Fruit fly (Drosophila melanogaster) whole organism, embryonic: ENCODE results near the gene path.

Experiments used
- Antp ChIP-seq: fragments of 200-800 bp; sonication (Bioruptor generic); optimal IDR thresholded peaks from 3 replicates; lab custom pipeline; 2016; ENCODE audit warnings: missing biosample characterization, missing genetic modification characterization
- CG10209 ChIP-seq: fragments of 200-800 bp; sonication (Bioruptor generic); optimal IDR thresholded peaks from 3 replicates; lab custom pipeline; 2017; ENCODE audit warnings: missing biosample characterization, mild to moderate bottlenecking, missing genetic modification characterization, missing genetic modification reagents
- CG12219 ChIP-seq: fragments of 200-800 bp; sonication (Bioruptor generic); optimal IDR thresholded peaks from 3 replicates; lab custom pipeline; 2018; ENCODE audit warnings: missing biosample characterization, mild to moderate bottlenecking, missing genetic modification characterization
- CG14860 ChIP-seq: fragments of 200-800 bp; sonication (Bioruptor generic); IDR thresholded peaks from 3 replicates; pipeline ENCODE4 v1.3.6; 2022; ENCODE audit warnings: missing biosample characterization, missing genetic modification characterization; ENCODE audit not compliant: partially characterized antibody
- CG16813 ChIP-seq: fragments of 200-800 bp; sonication (Bioruptor generic); IDR thresholded peaks from 3 replicates; pipeline ENCODE4 v1.3.6; 2022; ENCODE audit warnings: missing biosample characterization, missing genetic modification characterization; ENCODE audit not compliant: partially characterized antibody
- CG16863 ChIP-seq: fragments of 200-800 bp; sonication (Bioruptor generic); optimal IDR thresholded peaks from 3 replicates; lab custom pipeline; 2016; ENCODE audit warnings: missing biosample characterization, missing genetic modification characterization
- CG18599 ChIP-seq: fragments of 200-800 bp; sonication (Bioruptor generic); optimal IDR thresholded peaks from 3 replicates; lab custom pipeline; 2017; ENCODE audit warnings: missing biosample characterization, missing genetic modification characterization, mild to moderate bottlenecking, moderate library complexity, missing genetic modification reagents
- CG2120 ChIP-seq: fragments of 200-800 bp; sonication (Bioruptor generic); optimal IDR thresholded peaks from 3 replicates; lab custom pipeline; 2016; ENCODE audit warnings: missing biosample characterization, missing genetic modification characterization
- CG2199 ChIP-seq: fragments of 200-800 bp; sonication (Bioruptor generic); IDR thresholded peaks from 3 replicates; pipeline ENCODE4 v1.3.6; 2022; ENCODE audit warnings: missing biosample characterization, missing genetic modification characterization
- CG4360 ChIP-seq: fragments of 200-800 bp; sonication (Bioruptor generic); IDR thresholded peaks from 2 replicates; pipeline ENCODE4 v1.3.6; 2022; ENCODE audit warnings: missing biosample characterization, missing genetic modification characterization
- CG8089 ChIP-seq: fragments of 200-800 bp; sonication (Bioruptor generic); optimal IDR thresholded peaks from 3 replicates; lab custom pipeline; 2016; ENCODE audit warnings: missing biosample characterization, missing genetic modification characterization
- CG9797 ChIP-seq: fragments of 200-800 bp; sonication (Bioruptor generic); optimal IDR thresholded peaks from 3 replicates; lab custom pipeline; 2018; ENCODE audit warnings: missing biosample characterization, mild to moderate bottlenecking, missing genetic modification characterization
- Dad ChIP-seq: fragments of 200-800 bp; sonication (Bioruptor generic); optimal IDR thresholded peaks from 3 replicates; lab custom pipeline; 2016; ENCODE audit warnings: missing biosample characterization, missing genetic modification characterization
- E2f2 ChIP-seq: fragments of 200-800 bp; sonication (Bioruptor generic); IDR thresholded peaks from 2 replicates; pipeline ENCODE4 v1.3.6; 2022; ENCODE audit warnings: missing biosample characterization, missing genetic modification characterization
- Eip74EF ChIP-seq, 2 experiments: fragments of 200-800 bp in 1 of 2; fragments of >200 bp in 1 of 2; sonication (Bioruptor generic) in 1 of 2; optimal IDR thresholded peaks; 2 replicates each; lab custom pipeline; 2017 to 2019; ENCODE audit warnings: missing biosample characterization in 2 of 2, missing genetic modification characterization in 2 of 2, mild to moderate bottlenecking in 1 of 2, moderate library complexity in 1 of 2
- Elba2 ChIP-seq: fragments of 200-800 bp; sonication (Bioruptor generic); optimal IDR thresholded peaks from 3 replicates; lab custom pipeline; 2016; ENCODE audit warnings: missing biosample characterization, missing genetic modification characterization
- Fer3 ChIP-seq: fragments of 200-800 bp; sonication (Bioruptor generic); optimal IDR thresholded peaks from 2 replicates; lab custom pipeline; 2018; ENCODE audit warnings: missing biosample characterization, mild to moderate bottlenecking, missing genetic modification characterization, moderate library complexity
- H15 ChIP-seq: fragments of 200-800 bp; sonication (Bioruptor generic); IDR thresholded peaks from 3 replicates; pipeline ENCODE4 v1.3.6; 2022; ENCODE audit warnings: missing biosample characterization, missing genetic modification characterization
- Lim3 ChIP-seq: fragments of 200-800 bp; sonication (Bioruptor generic); IDR thresholded peaks from 2 replicates; pipeline ENCODE4 v1.3.6; 2022; ENCODE audit warnings: missing biosample characterization, missing genetic modification characterization
- Lpt ChIP-seq: fragments of >200 bp; optimal IDR thresholded peaks from 2 replicates; lab custom pipeline; 2018; ENCODE audit warnings: missing biosample characterization, missing genetic modification characterization
- Max ChIP-seq: fragments of 200-800 bp; sonication (Bioruptor generic); optimal IDR thresholded peaks from 2 replicates; lab custom pipeline; 2016; ENCODE audit warnings: missing biosample characterization, mild to moderate bottlenecking, missing genetic modification characterization
- Sry-β ChIP-seq: fragments of 200-800 bp; sonication (Bioruptor generic); optimal IDR thresholded peaks from 2 replicates; lab custom pipeline; 2018; ENCODE audit warnings: missing biosample characterization, mild to moderate bottlenecking, missing genetic modification characterization, moderate library complexity
- Sry-δ ChIP-seq: fragments of 200-800 bp; sonication (Bioruptor generic); optimal IDR thresholded peaks from 2 replicates; lab custom pipeline; 2016; ENCODE audit warnings: missing biosample characterization, missing genetic modification characterization
- Trl ChIP-seq, 3 experiments: fragments of >200 bp in 2 of 3; fragments of 200-800 bp in 1 of 3; sonication (Bioruptor generic) in 1 of 3; optimal IDR thresholded peaks; 2 replicates in 1 of 3; 3 replicates in 2 of 3; lab custom pipeline; 2016 to 2017; ENCODE audit warnings: missing biosample characterization in 1 of 3, missing genetic modification characterization in 1 of 3
- al ChIP-seq: fragments of 200-800 bp; sonication (Bioruptor generic); IDR thresholded peaks from 2 replicates; pipeline ENCODE4 v1.3.6; 2022; ENCODE audit warnings: missing biosample characterization, missing genetic modification characterization
- ase ChIP-seq: fragments of 200-800 bp; sonication (Bioruptor generic); IDR thresholded peaks from 3 replicates; pipeline ENCODE4 v1.3.6; 2022; ENCODE audit warnings: missing biosample characterization, missing genetic modification characterization
- bbx ChIP-seq: fragments of 200-800 bp; sonication (Bioruptor generic); IDR thresholded peaks from 2 replicates; pipeline ENCODE4 v1.3.6; 2022; ENCODE audit warnings: missing biosample characterization, missing genetic modification characterization; ENCODE audit not compliant: partially characterized antibody
- bsh ChIP-seq, 2 experiments: fragments of 200-800 bp; sonication (Bioruptor generic); optimal IDR thresholded peaks; 2 replicates each; lab custom pipeline; 2017 to 2018; ENCODE audit warnings: mild to moderate bottlenecking in 2 of 2, missing biosample characterization in 2 of 2, missing genetic modification characterization in 2 of 2, moderate library complexity in 1 of 2
- cad ChIP-seq: fragments of >200 bp; optimal IDR thresholded peaks from 2 replicates; lab custom pipeline; 2017; ENCODE audit warnings: missing biosample characterization, missing genetic modification characterization
- cg ChIP-seq: fragments of 200-800 bp; sonication (Bioruptor generic); optimal IDR thresholded peaks from 3 replicates; lab custom pipeline; 2019; ENCODE audit warnings: missing biosample characterization, mild to moderate bottlenecking, missing genetic modification characterization, moderate library complexity
- chinmo ChIP-seq: fragments of 200-800 bp; sonication (Bioruptor generic); IDR thresholded peaks from 4 replicates; pipeline ENCODE4 v1.3.6; 2022; ENCODE audit warnings: missing biosample characterization, missing genetic modification characterization; ENCODE audit not compliant: partially characterized antibody
- chn ChIP-seq: fragments of 200-800 bp; sonication (Bioruptor generic); optimal IDR thresholded peaks from 2 replicates; lab custom pipeline; 2016; ENCODE audit warnings: missing biosample characterization, missing genetic modification characterization
- crc ChIP-seq: fragments of 200-800 bp; sonication (Bioruptor generic); optimal IDR thresholded peaks from 2 replicates; lab custom pipeline; 2016; ENCODE audit warnings: missing biosample characterization, missing genetic modification characterization
- dysf ChIP-seq: fragments of 200-800 bp; sonication (Bioruptor generic); IDR thresholded peaks from 3 replicates; pipeline ENCODE4 v1.3.6; 2022; ENCODE audit warnings: missing biosample characterization, missing genetic modification characterization
- ham ChIP-seq: fragments of 200-800 bp; sonication (Bioruptor generic); IDR thresholded peaks from 2 replicates; pipeline ENCODE4 v1.3.6; 2022; ENCODE audit warnings: missing biosample characterization, missing genetic modification characterization
- hb ChIP-seq: fragments of 200-800 bp; sonication (Bioruptor generic); IDR thresholded peaks from 3 replicates; pipeline ENCODE4 v1.3.6; 2022; ENCODE audit warnings: missing biosample characterization, missing genetic modification characterization; ENCODE audit not compliant: partially characterized antibody
- nmo ChIP-seq: fragments of 200-800 bp; sonication (Bioruptor generic); optimal IDR thresholded peaks from 2 replicates; lab custom pipeline; 2018; ENCODE audit warnings: missing biosample characterization, mild to moderate bottlenecking, missing genetic modification characterization, moderate library complexity
- nom ChIP-seq: fragments of 200-800 bp; sonication (Bioruptor generic); optimal IDR thresholded peaks from 2 replicates; lab custom pipeline; 2017; ENCODE audit warnings: missing biosample characterization, missing genetic modification characterization, mild to moderate bottlenecking, moderate library complexity, missing genetic modification reagents
- psq ChIP-seq: fragments of 200-800 bp; sonication (Bioruptor generic); optimal IDR thresholded peaks from 2 replicates; lab custom pipeline; 2017; ENCODE audit warnings: missing biosample characterization, missing genetic modification characterization
- rib ChIP-seq: fragments of 200-800 bp; sonication (Bioruptor generic); IDR thresholded peaks from 2 replicates; pipeline ENCODE4 v1.3.6; 2022; ENCODE audit warnings: missing biosample characterization, missing genetic modification characterization
- sd ChIP-seq: fragments of 200-800 bp; sonication (Bioruptor generic); optimal IDR thresholded peaks from 3 replicates; lab custom pipeline; 2018; ENCODE audit warnings: missing biosample characterization, mild to moderate bottlenecking, missing genetic modification characterization, moderate library complexity
- slp2 ChIP-seq: fragments of 200-800 bp; sonication (Bioruptor generic); optimal IDR thresholded peaks from 2 replicates; lab custom pipeline; 2016; ENCODE audit warnings: missing biosample characterization, missing genetic modification characterization
- ssp ChIP-seq: fragments of 200-800 bp; sonication (Bioruptor generic); IDR thresholded peaks from 2 replicates; pipeline ENCODE4 v1.3.6; 2022; ENCODE audit warnings: missing biosample characterization, missing genetic modification characterization
- toy ChIP-seq: fragments of 200-800 bp; sonication (Bioruptor generic); IDR thresholded peaks from 2 replicates; pipeline ENCODE4 v1.3.6; 2022; ENCODE audit warnings: missing biosample characterization, missing genetic modification characterization
- wek ChIP-seq: fragments of 200-800 bp; sonication (Bioruptor generic); optimal IDR thresholded peaks from 3 replicates; lab custom pipeline; 2018; ENCODE audit warnings: missing biosample characterization, mild to moderate bottlenecking, missing genetic modification characterization, moderate library complexity
- zfh2 ChIP-seq: fragments of 200-800 bp; sonication (Bioruptor generic); optimal IDR thresholded peaks from 2 replicates; lab custom pipeline; 2016; ENCODE audit warnings: missing biosample characterization, missing genetic modification characterization

path gene

dm6 chr3L:9465652-9466244, 39.4 kb downstream of the path start (continued):
- TF ChIP-seq CG2199 (GFP tag; lab: Robert Waterston, UW) (no peak), E2f2 (GFP tag; lab: Robert Waterston, UW) (no peak), toy (no peak), Eip74EF (GFP tag; optimal IDR thresholded peaks at IDR 0.05; lab: Kevin White, UChicago) (no peak), zfh2 (GFP tag; lab: Kevin White, UChicago) (no peak), bbx (peak; percentile 31; the same call in 1 of the 2 replicates), psq (no peak), ssp (GFP tag; lab: Robert Waterston, UW) (no peak), Lpt (GFP tag; lab: Kevin White, UChicago) (no peak), wek (GFP tag; lab: Kevin White, UChicago) (no peak), cad (no peak), CG8089 (no peak), CG10209 (GFP tag; lab: Kevin White, UChicago) (no peak), ase (no peak), al (no peak), Lim3 (GFP tag; lab: Robert Waterston, UW) (no peak), Antp (no peak), crc (GFP tag; lab: Kevin White, UChicago) (no peak), H15 (GFP tag; lab: Robert Waterston, UW) (no peak; the same call in 2 of the 3 replicates), CG9797 (GFP tag; lab: Kevin White, UChicago) (no peak), Fer3 (no peak), ham (GFP tag; lab: Robert Waterston, UW) (no peak), sd (tag; lab: Kevin White, UChicago) (peak; percentile 51), CG12219 (no peak), Trl (optimal IDR thresholded peaks at IDR 0.05; lab: Kevin White, UChicago) (peak; percentile 83 to 84), Trl (GFP tag; optimal IDR thresholded peaks at IDR 0.05; lab: Kevin White, UChicago) (no peak), nmo (GFP tag; lab: Kevin White, UChicago) (no peak), Sry-β (GFP tag; lab: Kevin White, UChicago) (no peak), hb (no peak), chn (GFP tag; lab: Kevin White, UChicago) (peak; percentile 28), Max (GFP tag; lab: Kevin White, UChicago) (no peak), Sry-δ (GFP tag; lab: Kevin White, UChicago) (no peak), Dad (no peak), dysf (no peak), CG18599 (peak; percentile 16), rib (GFP tag; lab: Robert Waterston, UW) (no peak), CG16863 (GFP tag; lab: Kevin White, UChicago) (no peak)

DNA sequence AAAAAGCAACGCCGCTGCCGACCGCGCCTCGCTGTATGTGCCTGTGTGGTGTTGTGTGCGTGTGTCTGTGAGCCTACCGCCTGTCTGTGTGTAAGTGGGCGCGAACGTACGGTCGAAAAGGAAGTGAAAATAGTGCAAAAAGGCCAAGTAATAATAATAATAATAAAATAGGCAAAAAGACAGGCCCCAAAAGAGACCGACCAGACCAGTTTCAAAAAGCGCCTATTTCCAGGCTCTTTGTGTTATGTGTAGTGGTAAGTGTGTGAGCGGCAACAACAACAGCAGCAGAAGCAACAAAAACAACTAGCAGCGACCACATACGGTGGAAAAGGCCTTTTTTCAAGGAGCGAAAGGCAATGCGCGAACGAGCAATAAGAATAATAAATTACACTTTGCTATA, 42.3 kb downstream of the path start:
- no peak for TF ChIP-seq slp2 (GFP tag; lab: Kevin White, UChicago)
- TF ChIP-seq nom (GFP tag; lab: Kevin White, UChicago): peak; percentile 92
- TF ChIP-seq bsh (GFP tag; optimal IDR thresholded peaks at IDR 0.05; lab: Kevin White, UChicago): peak in 1 of 2 experiments; percentile 20
- no peak for TF ChIP-seq CG16813 (GFP tag; lab: Robert Waterston, UW)
- TF ChIP-seq CG2120 (GFP tag; lab: Kevin White, UChicago): no peak
- peak; percentile 49 for TF ChIP-seq Elba2 (GFP tag; lab: Kevin White, UChicago)
- TF ChIP-seq CG4360 (GFP tag; lab: Robert Waterston, UW): peak; percentile 69
- no peak for TF ChIP-seq CG14860 (GFP tag; lab: Robert Waterston, UW)
- TF ChIP-seq cg (GFP tag; lab: Kevin White, UChicago): peak; percentile 86
- 0 out of 4 replicates have a peak, but pooled peaks have one; percentile 49 for TF ChIP-seq chinmo (GFP tag; lab: Robert Waterston, UW)
